Fruit fly (Drosophila melanogaster) whole organism, embryonic: ENCODE results near the gene CG9171.
A peak's percentile ranks its signal among the peaks of the same experiment; 100 is the strongest.

Experiments used
- Bdp1 ChIP-seq: fragments of 200-800 bp; sonication (Bioruptor generic); optimal IDR thresholded peaks from 3 replicates; lab custom pipeline; 2016; ENCODE audit warnings: missing biosample characterization, missing genetic modification characterization
- Bgb ChIP-seq: fragments of 200-800 bp; sonication (Bioruptor generic); IDR thresholded peaks from 2 replicates; pipeline ENCODE4 v1.3.6; 2022; ENCODE audit warnings: missing biosample characterization, missing genetic modification characterization; ENCODE audit not compliant: partially characterized antibody
- CG10979 ChIP-seq: fragments of 200-800 bp; sonication (Bioruptor generic); optimal IDR thresholded peaks from 2 replicates; lab custom pipeline; 2018; ENCODE audit warnings: missing biosample characterization, mild to moderate bottlenecking, missing genetic modification characterization, moderate library complexity
- CG11560 ChIP-seq: fragments of 200-800 bp; sonication (Bioruptor generic); IDR thresholded peaks from 3 replicates; pipeline ENCODE4 v1.3.6; 2022; ENCODE audit warnings: missing biosample characterization, missing genetic modification characterization
- CG11723 ChIP-seq: fragments of 200-800 bp; sonication (Bioruptor generic); optimal IDR thresholded peaks from 2 replicates; lab custom pipeline; 2017; ENCODE audit warnings: missing biosample characterization, mild to moderate bottlenecking, missing genetic modification characterization
- CG17361 ChIP-seq: fragments of 200-800 bp; sonication (Bioruptor generic); IDR thresholded peaks from 3 replicates; pipeline ENCODE4 v1.3.6; 2022; ENCODE audit warnings: missing biosample characterization, missing genetic modification characterization
- CG33213 ChIP-seq: fragments of 200-800 bp; sonication (Bioruptor generic); optimal IDR thresholded peaks from 3 replicates; lab custom pipeline; 2016; ENCODE audit warnings: missing biosample characterization, missing genetic modification characterization
- CG3726 ChIP-seq: fragments of 200-800 bp; sonication (Bioruptor generic); IDR thresholded peaks from 3 replicates; pipeline ENCODE4, ENCODE4 v1.3.6; 2022; ENCODE audit warnings: missing biosample characterization, missing genetic modification characterization
- CG8290 ChIP-seq, 3 experiments: fragments of 200-800 bp; sonication (Bioruptor generic); optimal IDR thresholded peaks; 2 replicates each; lab custom pipeline; 2016 to 2019; ENCODE audit warnings: missing biosample characterization in 3 of 3, missing genetic modification characterization in 3 of 3, mild to moderate bottlenecking in 2 of 3, moderate library complexity in 1 of 3
- CG9727 ChIP-seq: fragments of 200-800 bp; sonication (Bioruptor generic); optimal IDR thresholded peaks from 3 replicates; lab custom pipeline; 2017; ENCODE audit warnings: missing biosample characterization, mild to moderate bottlenecking, missing genetic modification characterization
- Deaf1 ChIP-seq: fragments of 200-800 bp; optimal IDR thresholded peaks from 3 replicates; lab custom pipeline; 2019; ENCODE audit warnings: missing biosample characterization, mild to moderate bottlenecking, missing genetic modification characterization, moderate library complexity
- Oli ChIP-seq: fragments of 200-800 bp; sonication (Bioruptor generic); optimal IDR thresholded peaks from 2 replicates; lab custom pipeline; 2018; ENCODE audit warnings: missing biosample characterization, mild to moderate bottlenecking, missing genetic modification characterization, moderate library complexity
- Opbp ChIP-seq: fragments of 200-800 bp; sonication (Bioruptor generic); IDR thresholded peaks from 3 replicates; pipeline ENCODE4 v1.3.6; 2022; ENCODE audit warnings: missing biosample characterization, missing genetic modification characterization; ENCODE audit not compliant: partially characterized antibody
- al ChIP-seq: fragments of 200-800 bp; sonication (Bioruptor generic); IDR thresholded peaks from 2 replicates; pipeline ENCODE4 v1.3.6; 2022; ENCODE audit warnings: missing biosample characterization, missing genetic modification characterization
- ap ChIP-seq: fragments of 200-800 bp; sonication (Bioruptor generic); IDR thresholded peaks from 2 replicates; pipeline ENCODE4 v1.3.6; 2022; ENCODE audit warnings: missing biosample characterization, missing genetic modification characterization
- chn ChIP-seq: fragments of 200-800 bp; sonication (Bioruptor generic); optimal IDR thresholded peaks from 2 replicates; lab custom pipeline; 2016; ENCODE audit warnings: missing biosample characterization, missing genetic modification characterization
- da ChIP-seq: fragments of 200-800 bp; sonication (Bioruptor generic); optimal IDR thresholded peaks from 2 replicates; lab custom pipeline; 2016; ENCODE audit warnings: missing biosample characterization, missing genetic modification characterization
- disco-r ChIP-seq: fragments of 200-800 bp; sonication (Bioruptor generic); optimal IDR thresholded peaks from 2 replicates; lab custom pipeline; 2016; ENCODE audit warnings: missing biosample characterization, missing genetic modification characterization
- ewg ChIP-seq: fragments of 200-800 bp; sonication (Bioruptor generic); optimal IDR thresholded peaks from 3 replicates; lab custom pipeline; 2017; ENCODE audit warnings: mild to moderate bottlenecking, missing biosample characterization, missing genetic modification reagents, missing genetic modification characterization
- fd3F ChIP-seq: fragments of 200-800 bp; sonication (Bioruptor generic); optimal IDR thresholded peaks from 2 replicates; lab custom pipeline; 2018; ENCODE audit warnings: missing biosample characterization, mild to moderate bottlenecking, missing genetic modification characterization, moderate library complexity
- oc ChIP-seq: fragments of 200-800 bp; sonication (Bioruptor generic); optimal IDR thresholded peaks from 2 replicates; lab custom pipeline; 2018; ENCODE audit warnings: missing biosample characterization, mild to moderate bottlenecking, missing genetic modification characterization, moderate library complexity
- org-1 ChIP-seq: fragments of 200-800 bp; sonication (Bioruptor generic); optimal IDR thresholded peaks from 2 replicates; lab custom pipeline; 2017; ENCODE audit warnings: missing biosample characterization, missing genetic modification characterization
- p53 ChIP-seq: fragments of 200-800 bp; sonication (Bioruptor generic); optimal IDR thresholded peaks from 2 replicates; lab custom pipeline; 2016; ENCODE audit warnings: missing biosample characterization, missing genetic modification characterization
- pnt ChIP-seq: fragments of 200-800 bp; sonication (Bioruptor generic); optimal IDR thresholded peaks from 3 replicates; lab custom pipeline; 2016; ENCODE audit warnings: missing biosample characterization, missing genetic modification characterization
- psq ChIP-seq: fragments of 200-800 bp; sonication (Bioruptor generic); optimal IDR thresholded peaks from 2 replicates; lab custom pipeline; 2017; ENCODE audit warnings: missing biosample characterization, missing genetic modification characterization
- sisA ChIP-seq: fragments of 200-800 bp; sonication (Bioruptor generic); IDR thresholded peaks from 2 replicates; pipeline ENCODE4 v1.3.6; 2022; ENCODE audit warnings: missing biosample characterization, missing genetic modification characterization
- ttk ChIP-seq: fragments of 200-800 bp; sonication (Bioruptor generic); IDR thresholded peaks from 2 replicates; pipeline ENCODE4 v2.1.2; 2022; ENCODE audit warnings: missing biosample characterization, missing genetic modification characterization
- z ChIP-seq: fragments of 200-800 bp; sonication (Bioruptor generic); IDR thresholded peaks from 3 replicates; pipeline ENCODE4 v1.3.6; 2022; ENCODE audit warnings: missing biosample characterization, missing genetic modification characterization
- zfh1 ChIP-seq: fragments of 200-800 bp; sonication (Bioruptor generic); IDR thresholded peaks from 3 replicates; pipeline ENCODE4 v1.3.6; 2022; ENCODE audit warnings: missing biosample characterization, missing genetic modification characterization

CG9171 gene

dm6 chr2L:5799435-5800387, at the start of gene CG9171 (continued):
- TF ChIP-seq CG8290 (GFP tag; optimal IDR thresholded peaks at IDR 0.05; lab: Kevin White, UChicago) (peak; percentile 62), CG8290 (tag; optimal IDR thresholded peaks at IDR 0.05; lab: Kevin White, UChicago) (peak in 1 of 2 experiments; percentile 88), sisA (GFP tag; lab: Robert Waterston, UW) (no peak)
- TF ChIP-seq, all 482 proteins: peak for 235

dm6 chr2L:5823704-5824103, 23.7 kb upstream of the CG9171 start, which contains the start of gene TrissinR:
TrissinR (plus strand) TSS chr2L:5824004.
- no peak for TF ChIP-seq ap (GFP tag; lab: Robert Waterston, UW)
- no peak for TF ChIP-seq p53 (GFP tag; lab: Kevin White, UChicago)
- no peak for TF ChIP-seq al (GFP tag; lab: Robert Waterston, UW)
- no peak for TF ChIP-seq disco-r (GFP tag; lab: Kevin White, UChicago)
- peak; percentile 88 for TF ChIP-seq Deaf1
- TF ChIP-seq ewg (GFP tag; lab: Kevin White, UChicago): peak; percentile 10
- no peak for TF ChIP-seq CG11560 (tag; lab: Robert Waterston, UW)

- TF ChIP-seq CG9727 (GFP tag; lab: Kevin White, UChicago) (no peak), CG3726 (GFP tag; lab: Robert Waterston, UW) (no peak), fd3F (GFP tag; lab: Kevin White, UChicago) (no peak), CG33213 (GFP tag; lab: Kevin White, UChicago) (no peak), Bdp1 (no peak), CG11723 (GFP tag; lab: Kevin White, UChicago) (no peak), Opbp (no peak), oc (tag; lab: Kevin White, UChicago) (no peak), org-1 (GFP tag; lab: Kevin White, UChicago) (no peak), zfh1 (GFP tag; lab: Robert Waterston, UW) (no peak), psq (GFP tag; lab: Kevin White, UChicago) (no peak), ttk (GFP tag; lab: Robert Waterston, UW) (no peak), Oli (no peak), al (GFP tag; lab: Robert Waterston, UW) (no peak), CG17361 (no peak), chn (GFP tag; lab: Kevin White, UChicago) (no peak), Deaf1 (no peak)
Observed at dm6 chr2L:5820930-5821329, 20.9 kb upstream of the CG9171 start.

- no peak for TF ChIP-seq pnt (GFP tag; lab: Kevin White, UChicago)
- no peak for TF ChIP-seq z (GFP tag; lab: Robert Waterston, UW)
- no peak for TF ChIP-seq CG10979 (tag; lab: Kevin White, UChicago)
- TF ChIP-seq, all 482 proteins: peak for 0
Observed at dm6 chr2L:5818343-5818742, 18.3 kb upstream of the CG9171 start, which contains the start of gene COX6CL. COX6CL (minus strand) TSS chr2L:5818443.

- TF ChIP-seq da (GFP tag; lab: Kevin White, UChicago): no peak
- TF ChIP-seq Bgb: no peak
- no peak for TF ChIP-seq org-1 (GFP tag; lab: Kevin White, UChicago)
Observed at dm6 chr2L:5811274-5811673, 11.2 kb upstream of the CG9171 start, which contains the start of gene CG43307. CG43307 (plus strand) TSS chr2L:5811574.
